Worm (Caenorhabditis elegans): ENCODE measurements around the gene sup-35.

sup-35 gene

ce11 chrIII:11119176-11119853 lies at the start of gene sup-35, which contains the start of gene Y48A6C.4:
Gene sup-35 (minus strand): TSS chrIII:11119226.
Gene Y48A6C.4 (plus strand): TSS chrIII:11119803.
- TF ChIP-seq scrt-1 (GFP tag; IDR thresholded peaks at IDR 0.05) (no peak), ama-1 (optimal IDR thresholded peaks at IDR 0.05) (no peak), hmbx-1 (tag; optimal IDR thresholded peaks at IDR 0.05) (no peak), hmg-4 (GFP tag; optimal IDR thresholded peaks at IDR 0.05) (no peak), sea-1 (GFP tag; conservative IDR thresholded peaks at IDR 0.05) (no peak), pes-1 (GFP tag; IDR thresholded peaks at IDR 0.05) (peak; percentile 60), aly-1 (tag; optimal IDR thresholded peaks at IDR 0.05) (no peak), tra-4 (tag; optimal IDR thresholded peaks at IDR 0.05) (no peak), B0310.2 (tag; optimal IDR thresholded peaks at IDR 0.05) (peak; percentile 62), tbx-11 (GFP tag; IDR thresholded peaks at IDR 0.05) (no peak), tbx-37 (GFP tag; conservative IDR thresholded peaks at IDR 0.05) (0 out of 2 replicates have a peak, but pooled peaks have one; percentile 4), F13C5.2 (tag; optimal IDR thresholded peaks at IDR 0.05) (peak; percentile 77), hnd-1 (tag; optimal IDR thresholded peaks at IDR 0.05) (peak; percentile 24), ets-7 (tag; optimal IDR thresholded peaks at IDR 0.05) (peak; percentile 63), ceh-13 (GFP tag; optimal IDR thresholded peaks at IDR 0.05) (peak; percentile 40), flt-1 (GFP tag; IDR thresholded peaks at IDR 0.05) (no peak), ceh-36 (tag; optimal IDR thresholded peaks at IDR 0.05) (no peak)

DNA sequence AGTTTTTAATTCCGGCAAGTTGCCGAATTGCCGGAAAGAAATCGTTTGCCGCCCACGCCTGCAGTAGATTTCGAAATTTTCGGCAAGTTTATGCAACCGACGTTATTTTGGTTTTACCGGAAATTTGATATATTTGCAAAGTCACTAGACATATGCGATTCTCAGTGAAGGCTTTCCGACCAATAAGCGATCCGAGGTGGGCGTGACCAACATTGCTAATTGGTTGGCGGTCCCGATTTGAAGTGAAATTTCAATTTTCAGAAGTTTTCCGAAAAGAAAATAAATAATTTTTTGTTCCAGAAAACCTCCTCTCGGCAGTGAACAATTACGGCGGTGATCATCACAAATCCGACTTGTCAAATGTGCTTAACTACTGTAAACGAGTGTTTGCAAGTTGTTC lies 38.9 kb upstream of the sup-35 start:
- TF ChIP-seq tra-4 (tag; optimal IDR thresholded peaks at IDR 0.05) (no peak), pes-1 (GFP tag; IDR thresholded peaks at IDR 0.05) (no peak), aly-1 (tag; optimal IDR thresholded peaks at IDR 0.05) (no peak), ceh-36 (tag; optimal IDR thresholded peaks at IDR 0.05) (no peak), tbx-11 (GFP tag; IDR thresholded peaks at IDR 0.05) (no peak), ama-1 (optimal IDR thresholded peaks at IDR 0.05) (no peak), ets-7 (tag; optimal IDR thresholded peaks at IDR 0.05) (no peak), ceh-13 (GFP tag; optimal IDR thresholded peaks at IDR 0.05) (no peak), tbx-37 (GFP tag; conservative IDR thresholded peaks at IDR 0.05) (no peak), B0310.2 (tag; optimal IDR thresholded peaks at IDR 0.05) (no peak), hmbx-1 (tag; optimal IDR thresholded peaks at IDR 0.05) (no peak), flt-1 (GFP tag; IDR thresholded peaks at IDR 0.05) (no peak), hnd-1 (tag; optimal IDR thresholded peaks at IDR 0.05) (no peak), hmg-4 (GFP tag; optimal IDR thresholded peaks at IDR 0.05) (no peak), F13C5.2 (tag; optimal IDR thresholded peaks at IDR 0.05) (no peak), sea-1 (GFP tag; conservative IDR thresholded peaks at IDR 0.05) (no peak), scrt-1 (GFP tag; IDR thresholded peaks at IDR 0.05) (no peak)

- no peak for TF ChIP-seq aly-1 (tag; optimal IDR thresholded peaks at IDR 0.05)
- TF ChIP-seq sea-1 (GFP tag; conservative IDR thresholded peaks at IDR 0.05): no peak
- no peak for TF ChIP-seq hmg-4 (GFP tag; optimal IDR thresholded peaks at IDR 0.05)
- TF ChIP-seq B0310.2 (tag; optimal IDR thresholded peaks at IDR 0.05): no peak
These were observed 38.1 kb upstream of the sup-35 start, which contains the start of gene Y47D3A.31 for ce11 chrIII:11157099-11157498. Gene Y47D3A.31 (minus strand): TSS chrIII:11157199.

DNA sequence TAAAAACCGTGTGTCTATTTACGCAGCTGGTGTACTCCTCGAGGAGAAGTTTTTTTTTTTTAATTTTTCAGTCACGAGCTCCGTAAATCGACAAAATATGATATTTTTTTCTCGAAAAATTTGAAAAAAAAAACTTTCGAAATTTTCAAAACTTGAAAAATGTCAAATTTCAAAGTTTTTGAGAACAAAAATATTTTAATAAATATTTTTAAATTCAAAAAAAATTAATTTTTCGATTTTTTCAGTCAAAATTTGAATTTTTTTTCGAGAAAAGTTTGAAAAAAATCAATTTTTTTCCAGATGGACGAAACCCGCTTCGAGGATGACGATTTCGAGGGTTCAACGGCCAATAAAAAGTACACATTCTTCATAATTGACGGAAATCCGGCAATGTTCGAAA lies 35.5 kb upstream of the sup-35 start, which contains the start of gene cku-70:
TSS of gene cku-70 (plus strand) at position 301 of the 400 bp plus-strand sequence.
- TF ChIP-seq ceh-13 (GFP tag; optimal IDR thresholded peaks at IDR 0.05) (no peak), tra-4 (tag; optimal IDR thresholded peaks at IDR 0.05) (no peak), ama-1 (optimal IDR thresholded peaks at IDR 0.05) (no peak), hmbx-1 (tag; optimal IDR thresholded peaks at IDR 0.05) (no peak), flt-1 (GFP tag; IDR thresholded peaks at IDR 0.05) (no peak), F13C5.2 (tag; optimal IDR thresholded peaks at IDR 0.05) (no peak), scrt-1 (GFP tag; IDR thresholded peaks at IDR 0.05) (no peak), hnd-1 (tag; optimal IDR thresholded peaks at IDR 0.05) (no peak), pes-1 (GFP tag; IDR thresholded peaks at IDR 0.05) (no peak), B0310.2 (tag; optimal IDR thresholded peaks at IDR 0.05) (no peak), ceh-36 (tag; optimal IDR thresholded peaks at IDR 0.05) (no peak), tbx-37 (GFP tag; conservative IDR thresholded peaks at IDR 0.05) (no peak), tbx-11 (GFP tag; IDR thresholded peaks at IDR 0.05) (no peak)

- TF ChIP-seq scrt-1 (GFP tag; IDR thresholded peaks at IDR 0.05) (no peak), pes-1 (GFP tag; IDR thresholded peaks at IDR 0.05) (no peak), aly-1 (tag; optimal IDR thresholded peaks at IDR 0.05) (no peak), ama-1 (optimal IDR thresholded peaks at IDR 0.05) (no peak), F13C5.2 (tag; optimal IDR thresholded peaks at IDR 0.05) (no peak), tbx-11 (GFP tag; IDR thresholded peaks at IDR 0.05) (no peak), flt-1 (GFP tag; IDR thresholded peaks at IDR 0.05) (no peak), ceh-13 (GFP tag; optimal IDR thresholded peaks at IDR 0.05) (no peak), ceh-36 (tag; optimal IDR thresholded peaks at IDR 0.05) (no peak), tbx-37 (GFP tag; conservative IDR thresholded peaks at IDR 0.05) (no peak), hmg-4 (GFP tag; optimal IDR thresholded peaks at IDR 0.05) (no peak), tra-4 (tag; optimal IDR thresholded peaks at IDR 0.05) (no peak), hmbx-1 (tag; optimal IDR thresholded peaks at IDR 0.05) (no peak), B0310.2 (tag; optimal IDR thresholded peaks at IDR 0.05) (no peak), sea-1 (GFP tag; conservative IDR thresholded peaks at IDR 0.05) (no peak), ets-7 (tag; optimal IDR thresholded peaks at IDR 0.05) (no peak), hnd-1 (tag; optimal IDR thresholded peaks at IDR 0.05) (no peak)
These were observed 30.3 kb upstream of the sup-35 start for ce11 chrIII:11149254-11149876.

ce11 chrIII:11142908-11143307 lies 23.9 kb upstream of the sup-35 start:
- TF ChIP-seq flt-1 (GFP tag; IDR thresholded peaks at IDR 0.05) (no peak), scrt-1 (GFP tag; IDR thresholded peaks at IDR 0.05) (0 out of 2 replicates have a peak, but pooled peaks have one; percentile 43)
